Fruit fly (Drosophila melanogaster): Measurements from ENCODE around the gene Tpt.

The Tpt gene

DNA sequence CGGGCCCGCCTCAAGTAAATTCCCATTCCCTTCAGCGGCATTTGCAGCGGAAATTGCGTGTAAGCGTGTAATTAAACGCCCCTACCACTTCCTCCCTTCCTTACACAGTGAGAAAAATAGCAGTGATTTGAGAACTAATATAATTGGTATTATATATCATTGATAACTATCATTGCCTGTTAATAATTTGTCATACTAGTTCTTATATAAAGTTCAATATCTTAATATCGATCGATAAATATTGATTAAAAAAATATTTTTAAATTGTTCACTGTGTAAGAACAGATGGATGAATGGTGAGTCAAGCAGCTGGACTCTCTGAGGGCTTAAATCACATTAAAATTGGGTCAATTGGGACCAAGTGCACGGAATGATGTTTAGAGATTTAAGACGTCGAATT, 40.0 kb upstream of the Tpt start (continued):
- TF ChIP-seq Bgb (GFP tag; IDR thresholded peaks at IDR 0.05; ENCODE audit: partially characterized antibody) (no peak), CG2889 (GFP tag; IDR thresholded peaks at IDR 0.05) (no peak), CG15073 (GFP tag; optimal IDR thresholded peaks at IDR 0.05) (no peak), D (optimal IDR thresholded peaks at IDR 0.05) (no peak), D (GFP tag; optimal IDR thresholded peaks at IDR 0.05) (peak; percentile 49), Lhr (GFP tag; optimal IDR thresholded peaks at IDR 0.05) (no peak), CG9609 (GFP tag; optimal IDR thresholded peaks at IDR 0.05) (no peak), da (GFP tag; optimal IDR thresholded peaks at IDR 0.05) (no peak), croc (GFP tag; conservative IDR thresholded peaks at IDR 0.05) (peak; percentile 42; the same call in 2 of the 3 replicates), CG1832 (GFP tag; optimal IDR thresholded peaks at IDR 0.05) (no peak), trh (GFP tag; optimal IDR thresholded peaks at IDR 0.05) (no peak), MTF-1 (GFP tag; optimal IDR thresholded peaks at IDR 0.05; ENCODE audit: borderline replicate concordance) (no peak), CG8388 (GFP tag; optimal IDR thresholded peaks at IDR 0.05) (no peak), CG7372 (GFP tag; IDR thresholded peaks at IDR 0.05) (no peak), Mrtf (GFP tag; IDR thresholded peaks at IDR 0.05) (no peak), Camta (GFP tag; optimal IDR thresholded peaks at IDR 0.05) (no peak), E2f2 (GFP tag; IDR thresholded peaks at IDR 0.05) (peak; percentile 27; the same call in 1 of the 2 replicates), CG3065 (GFP tag; optimal IDR thresholded peaks at IDR 0.05) (no peak), CG14710 (tag; optimal IDR thresholded peaks at IDR 0.05) (peak; percentile 69), Lpt (GFP tag; optimal IDR thresholded peaks at IDR 0.05) (no peak), CG11093 (GFP tag; IDR thresholded peaks at IDR 0.05) (no peak), CG3163 (GFP tag; optimal IDR thresholded peaks at IDR 0.05) (no peak), sqz (GFP tag; optimal IDR thresholded peaks at IDR 0.05) (no peak), CG31224 (GFP tag; IDR thresholded peaks at IDR 0.05) (no peak), CG7987 (GFP tag; optimal IDR thresholded peaks at IDR 0.05) (no peak), CG18476 (GFP tag; optimal IDR thresholded peaks at IDR 0.05) (no peak), CG9932 (GFP tag; IDR thresholded peaks at IDR 0.05) (no peak), CG32767 (GFP tag; IDR thresholded peaks at IDR 0.05) (no peak), ken (GFP tag; IDR thresholded peaks at IDR 0.05) (no peak), ap (GFP tag; IDR thresholded peaks at IDR 0.05) (peak; percentile 23; the same call in 1 of the 2 replicates), gro (GFP tag; optimal IDR thresholded peaks at IDR 0.05) (no peak), tio (GFP tag; optimal IDR thresholded peaks at IDR 0.05) (no peak), CG30403 (GFP tag; optimal IDR thresholded peaks at IDR 0.05) (peak; percentile 18), gsb (GFP tag; IDR thresholded peaks at IDR 0.05) (no peak), Sox102F (GFP tag; optimal IDR thresholded peaks at IDR 0.05) (peak; percentile 43), amos (GFP tag; IDR thresholded peaks at IDR 0.05; ENCODE audit: partially characterized antibody) (no peak), shn (GFP tag; optimal IDR thresholded peaks at IDR 0.05) (no peak), Rx (GFP tag; IDR thresholded peaks at IDR 0.05) (no peak), CG8944 (GFP tag; optimal IDR thresholded peaks at IDR 0.05) (no peak), Gug (GFP tag; IDR thresholded peaks at IDR 0.05) (0 out of 4 replicates have a peak, but pooled peaks have one; percentile 39), pum (GFP tag; optimal IDR thresholded peaks at IDR 0.05) (no peak), CG10543 (GFP tag; optimal IDR thresholded peaks at IDR 0.05) (no peak), CG10267 (tag; optimal IDR thresholded peaks at IDR 0.05) (peak; percentile 33), slou (GFP tag; optimal IDR thresholded peaks at IDR 0.05) (no peak), lab (GFP tag; optimal IDR thresholded peaks at IDR 0.05) (peak; percentile 68), Nf-YA (GFP tag; IDR thresholded peaks at IDR 0.05) (no peak), Vsx1 (GFP tag; optimal IDR thresholded peaks at IDR 0.05) (no peak), unpg (GFP tag; optimal IDR thresholded peaks at IDR 0.05) (peak; percentile 27), zfh2 (GFP tag; optimal IDR thresholded peaks at IDR 0.05) (no peak), esg (GFP tag; conservative IDR thresholded peaks at IDR 0.05) (0 out of 2 replicates have a peak, but pooled peaks have one; percentile 13), eyg (GFP tag; optimal IDR thresholded peaks at IDR 0.05) (no peak), GATAe (GFP tag; conservative IDR thresholded peaks at IDR 0.05) (no peak)

Measured in whole organism, embryonic.